Fruit fly (Drosophila melanogaster): ENCODE results near the gene Pgam5.

Gene Pgam5

DNA sequence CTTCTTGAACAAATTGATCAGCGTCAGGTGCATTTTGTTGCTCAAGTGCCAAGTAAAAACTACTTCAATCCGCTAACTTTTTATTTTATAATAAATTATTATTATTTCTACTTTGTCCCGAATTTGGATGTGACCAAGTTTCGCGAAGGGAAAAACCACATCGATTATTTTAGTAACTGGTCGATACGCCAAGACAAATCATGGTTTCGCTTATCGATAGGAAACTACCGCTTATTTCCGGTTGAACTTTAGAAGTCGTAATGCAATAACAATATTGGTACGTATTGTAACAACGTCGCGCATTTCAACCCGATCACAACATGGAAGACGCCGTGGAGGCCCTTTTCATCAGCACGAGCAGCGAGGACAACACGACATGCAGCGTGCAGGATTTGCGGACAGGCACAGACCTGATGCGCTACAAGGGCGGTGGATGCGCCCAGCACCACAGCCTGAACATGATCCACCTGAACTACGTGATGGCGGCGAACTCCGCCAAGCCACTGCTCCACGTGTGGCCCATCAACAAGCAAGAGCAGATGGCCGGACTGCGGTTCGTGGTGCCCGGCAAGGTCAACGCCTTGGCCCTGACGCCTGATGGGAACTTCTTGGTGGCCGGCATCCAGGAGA, 3.9 kb upstream of the Pgam5 start, which contains the start of the genes CG14817 and CG14805 (continued):
- TF ChIP-seq CG12744 (GFP tag; optimal IDR thresholded peaks at IDR 0.05): peak; percentile 19
- TF ChIP-seq Max (GFP tag; optimal IDR thresholded peaks at IDR 0.05): peak; percentile 37
- peak; percentile 83 for TF ChIP-seq CG6854 (GFP tag; optimal IDR thresholded peaks at IDR 0.05)
- no peak for TF ChIP-seq ab (GFP tag; optimal IDR thresholded peaks at IDR 0.05)
- TF ChIP-seq CG33557 (GFP tag; optimal IDR thresholded peaks at IDR 0.05): peak; percentile 70
- TF ChIP-seq sc (optimal IDR thresholded peaks at IDR 0.05): no peak
- TF ChIP-seq sc (GFP tag; optimal IDR thresholded peaks at IDR 0.05): no peak
- TF ChIP-seq scrt (GFP tag; optimal IDR thresholded peaks at IDR 0.05): peak; percentile 76
- TF ChIP-seq CG4617 (GFP tag; optimal IDR thresholded peaks at IDR 0.05; ENCODE audit: borderline replicate concordance): peak; percentile 74
- TF ChIP-seq CG9215 (GFP tag; IDR thresholded peaks at IDR 0.05): no peak
- TF ChIP-seq sens-2 (GFP tag; IDR thresholded peaks at IDR 0.05): peak; percentile 41
- no peak for TF ChIP-seq CG11093 (GFP tag; IDR thresholded peaks at IDR 0.05)
- no peak for TF ChIP-seq Asciz (GFP tag; optimal IDR thresholded peaks at IDR 0.05)
- peak; percentile 76 for TF ChIP-seq Fer3 (tag; optimal IDR thresholded peaks at IDR 0.05)
- TF ChIP-seq CG15514 (GFP tag; optimal IDR thresholded peaks at IDR 0.05): peak; percentile 90
- peak; percentile 15 for TF ChIP-seq ems (GFP tag; optimal IDR thresholded peaks at IDR 0.05)
- no peak for TF ChIP-seq eve (GFP tag; optimal IDR thresholded peaks at IDR 0.05)
- no peak for TF ChIP-seq CG11504 (tag; optimal IDR thresholded peaks at IDR 0.05)
- TF ChIP-seq TFAM (GFP tag; optimal IDR thresholded peaks at IDR 0.05): peak; percentile 6
- no peak for TF ChIP-seq Stat92E (GFP tag; optimal IDR thresholded peaks at IDR 0.05)
- TF ChIP-seq tx (GFP tag; optimal IDR thresholded peaks at IDR 0.05): no peak
- no peak for TF ChIP-seq dmrt99B (tag; optimal IDR thresholded peaks at IDR 0.05)
- no peak for TF ChIP-seq CG2678 (tag; optimal IDR thresholded peaks at IDR 0.05)
- peak; percentile 57 for TF ChIP-seq CG12104 (GFP tag; optimal IDR thresholded peaks at IDR 0.05)
- peak; percentile 18 for TF ChIP-seq Bdp1 (GFP tag; optimal IDR thresholded peaks at IDR 0.05)
- TF ChIP-seq inv (GFP tag; IDR thresholded peaks at IDR 0.05; ENCODE audit: partially characterized antibody): no peak; the same call in 1 of the 2 replicates
- TF ChIP-seq mirr (GFP tag; optimal IDR thresholded peaks at IDR 0.05): peak; percentile 93
- no peak for TF ChIP-seq rib (GFP tag; IDR thresholded peaks at IDR 0.05)
- TF ChIP-seq tio (GFP tag; optimal IDR thresholded peaks at IDR 0.05): no peak
- TF ChIP-seq CG7271 (tag; optimal IDR thresholded peaks at IDR 0.05): peak; percentile 94
- no peak for TF ChIP-seq Vsx1 (GFP tag; optimal IDR thresholded peaks at IDR 0.05)
- peak; percentile 70 for TF ChIP-seq BEAF-32 (GFP tag; optimal IDR thresholded peaks at IDR 0.05)
- no peak for TF ChIP-seq Kr (GFP tag; optimal IDR thresholded peaks at IDR 0.05)
- TF ChIP-seq zen2 (GFP tag; IDR thresholded peaks at IDR 0.05; ENCODE audit: partially characterized antibody): no peak
- no peak for TF ChIP-seq Hr39 (optimal IDR thresholded peaks at IDR 0.05)
- peak; percentile 45 for TF ChIP-seq Oli (tag; optimal IDR thresholded peaks at IDR 0.05)
- TF ChIP-seq CG7786 (GFP tag; optimal IDR thresholded peaks at IDR 0.05): no peak
- no peak for TF ChIP-seq CG16779 (GFP tag; IDR thresholded peaks at IDR 0.05)
- TF ChIP-seq ranshi (GFP tag; IDR thresholded peaks at IDR 0.05): peak; percentile 19; the same call in 1 of the 2 replicates
- TF ChIP-seq CG17361 (GFP tag; IDR thresholded peaks at IDR 0.05): peak; percentile 67; the same call in 2 of the 3 replicates
- 0 out of 2 replicates have a peak, but pooled peaks have one; percentile 9 for TF ChIP-seq Xrp1 (GFP tag; IDR thresholded peaks at IDR 0.05)
- TF ChIP-seq CG34422 (GFP tag; IDR thresholded peaks at IDR 0.05): peak; percentile 58; the same call in 1 of the 3 replicates
- TF ChIP-seq crol (GFP tag; IDR thresholded peaks at IDR 0.05): no peak
- peak; percentile 92 for TF ChIP-seq CG13296 (GFP tag; optimal IDR thresholded peaks at IDR 0.05)
- no peak for TF ChIP-seq psq (GFP tag; optimal IDR thresholded peaks at IDR 0.05)
- no peak for TF ChIP-seq oc (tag; optimal IDR thresholded peaks at IDR 0.05)
- no peak for TF ChIP-seq Sox102F (GFP tag; optimal IDR thresholded peaks at IDR 0.05)
- peak; percentile 98 for TF ChIP-seq Ets97D (GFP tag; optimal IDR thresholded peaks at IDR 0.05)
- no peak for TF ChIP-seq CG2129 (GFP tag; IDR thresholded peaks at IDR 0.05; ENCODE audit: partially characterized antibody)
- no peak for TF ChIP-seq z (GFP tag; IDR thresholded peaks at IDR 0.05)

All from whole organism, embryonic.